Worm (Caenorhabditis elegans) whole organism, L3 larva: Measurements from ENCODE around the gene ekl-6.

Experiments
- R02D3.7 ChIP-seq: fragments of 150-350 bp; optimal IDR thresholded peaks from 2 replicates; lab custom pipeline; 2014; ENCODE audit warnings: missing biosample characterization, missing genetic modification characterization
- ZK546.5 ChIP-seq: sonication (generic microtip); optimal IDR thresholded peaks from 2 replicates; lab custom pipeline; 2017; ENCODE audit warnings: missing biosample characterization, missing genetic modification characterization
- ama-1 ChIP-seq: fragments of 150-350 bp; optimal IDR thresholded peaks from 2 replicates; lab custom pipeline; 2018
- ceh-16 ChIP-seq: sonication (generic microtip); optimal IDR thresholded peaks from 2 replicates; lab custom pipeline; 2017; ENCODE audit warnings: missing biosample characterization, missing genetic modification characterization
- ceh-28 ChIP-seq: fragments of 150-350 bp; optimal IDR thresholded peaks from 2 replicates; lab custom pipeline; 2014; ENCODE audit warnings: missing biosample characterization, missing genetic modification reagents, missing genetic modification characterization
- ceh-82 ChIP-seq: fragments of 150-350 bp; optimal IDR thresholded peaks from 2 replicates; lab custom pipeline; 2014; ENCODE audit warnings: missing biosample characterization, missing genetic modification characterization
- egl-27 ChIP-seq: sonication (generic microtip); optimal IDR thresholded peaks from 4 replicates; lab custom pipeline; 2017; ENCODE audit warnings: missing biosample characterization, missing genetic modification reagents, missing genetic modification characterization
- egl-5 ChIP-seq: fragments of 150-350 bp; optimal IDR thresholded peaks from 2 replicates; lab custom pipeline; 2017; ENCODE audit warnings: missing biosample characterization, missing genetic modification reagents, missing genetic modification characterization, inconsistent platforms
- elt-1 ChIP-seq: fragments of 150-350 bp; optimal IDR thresholded peaks from 2 replicates; lab custom pipeline; 2014; ENCODE audit warnings: missing biosample characterization, missing genetic modification characterization
- elt-2 ChIP-seq: sonication (generic microtip); optimal IDR thresholded peaks from 2 replicates; lab custom pipeline; 2016; ENCODE audit warnings: missing genetic modification reagents, mild to moderate bottlenecking, missing genetic modification characterization, missing compliant biosample characterization
- elt-3 ChIP-seq, 3 experiments: fragments of 150-350 bp in 1 of 3; sonication (generic microtip) in 2 of 3; optimal IDR thresholded peaks; 2 replicates in 2 of 3; 4 replicates in 1 of 3; lab custom pipeline; 2014 to 2017; ENCODE audit warnings: missing biosample characterization in 3 of 3, missing genetic modification characterization in 3 of 3
- fkh-10 ChIP-seq: sonication (generic microtip); optimal IDR thresholded peaks from 2 replicates; lab custom pipeline; 2017; ENCODE audit warnings: missing biosample characterization, missing genetic modification reagents, missing genetic modification characterization
- fkh-2 ChIP-seq: fragments of 150-350 bp; optimal IDR thresholded peaks from 2 replicates; lab custom pipeline; 2014; ENCODE audit warnings: missing biosample characterization, missing genetic modification reagents, missing genetic modification characterization
- fos-1 ChIP-seq: fragments of 150-350 bp; optimal IDR thresholded peaks from 2 replicates; lab custom pipeline; 2014; ENCODE audit warnings: missing biosample characterization, missing genetic modification characterization
- hmg-11 ChIP-seq: sonication (generic microtip); optimal IDR thresholded peaks from 2 replicates; lab custom pipeline; 2016; ENCODE audit warnings: missing genetic modification characterization, missing compliant biosample characterization
- lin-15B ChIP-seq: fragments of 150-350 bp; optimal IDR thresholded peaks from 2 replicates; lab custom pipeline; 2014; ENCODE audit warnings: missing biosample characterization, missing genetic modification characterization
- lin-39 ChIP-seq: fragments of 150-350 bp; optimal IDR thresholded peaks from 2 replicates; lab custom pipeline; 2018; ENCODE audit warnings: missing biosample characterization, missing genetic modification reagents, missing genetic modification characterization
- lsy-12 ChIP-seq: sonication (generic microtip); optimal IDR thresholded peaks from 2 replicates; lab custom pipeline; 2016; ENCODE audit warnings: mild to moderate bottlenecking, missing genetic modification characterization, missing compliant biosample characterization
- mdl-1 ChIP-seq: fragments of 150-350 bp; optimal IDR thresholded peaks from 2 replicates; lab custom pipeline; 2014; ENCODE audit warnings: missing biosample characterization, missing genetic modification characterization
- mml-1 ChIP-seq: fragments of 150-350 bp; sonication (generic microtip); optimal IDR thresholded peaks from 3 replicates; lab custom pipeline; 2014; ENCODE audit warnings: missing biosample characterization, missing genetic modification characterization
- nfya-1 ChIP-seq: sonication (generic microtip); optimal IDR thresholded peaks from 2 replicates; lab custom pipeline; 2017; ENCODE audit warnings: missing genetic modification characterization, mild to moderate bottlenecking, missing compliant biosample characterization, antibody characterized with exemption, moderate library complexity; ENCODE audit not compliant: insufficient read depth
- nhr-12 ChIP-seq: fragments of 150-350 bp; optimal IDR thresholded peaks from 2 replicates; lab custom pipeline; 2014; ENCODE audit warnings: missing biosample characterization, missing genetic modification characterization
- nhr-23 ChIP-seq: fragments of 150-350 bp; optimal IDR thresholded peaks from 2 replicates; lab custom pipeline; 2014; ENCODE audit warnings: missing biosample characterization, missing genetic modification reagents, missing genetic modification characterization
- nhr-25 ChIP-seq: sonication (generic microtip); optimal IDR thresholded peaks from 2 replicates; lab custom pipeline; 2017; ENCODE audit warnings: missing biosample characterization, missing genetic modification characterization
- nhr-28 ChIP-seq: fragments of 150-350 bp; optimal IDR thresholded peaks from 2 replicates; lab custom pipeline; 2014; ENCODE audit warnings: missing biosample characterization, missing genetic modification characterization
- nhr-43 ChIP-seq: sonication (generic microtip); optimal IDR thresholded peaks from 2 replicates; lab custom pipeline; 2016; ENCODE audit warnings: mild to moderate bottlenecking, missing genetic modification characterization, missing compliant biosample characterization; ENCODE audit not compliant: poor library complexity, severe bottlenecking
- nhr-76 ChIP-seq: fragments of 150-350 bp; sonication (generic microtip); optimal IDR thresholded peaks from 5 replicates; lab custom pipeline; 2014; ENCODE audit warnings: missing biosample characterization, missing genetic modification characterization
- nhr-77 ChIP-seq: fragments of 150-350 bp; optimal IDR thresholded peaks from 2 replicates; lab custom pipeline; 2014; ENCODE audit warnings: missing biosample characterization, missing genetic modification characterization
- pha-4 ChIP-seq: fragments of 150-350 bp; optimal IDR thresholded peaks from 2 replicates; lab custom pipeline; 2014; ENCODE audit warnings: missing biosample characterization, missing genetic modification reagents, missing genetic modification characterization
- pqm-1 ChIP-seq: fragments of 150-350 bp; optimal IDR thresholded peaks from 2 replicates; lab custom pipeline; 2017; ENCODE audit warnings: missing biosample characterization, missing genetic modification characterization, inconsistent platforms
- sea-2 ChIP-seq: fragments of 150-350 bp; sonication (generic microtip); optimal IDR thresholded peaks from 4 replicates; lab custom pipeline; 2014; ENCODE audit warnings: missing biosample characterization, missing genetic modification reagents, missing genetic modification characterization
- snpc-4 ChIP-seq: fragments of 150-350 bp; optimal IDR thresholded peaks from 2 replicates; lab custom pipeline; 2014; ENCODE audit warnings: missing biosample characterization, missing genetic modification characterization
- tbx-2 ChIP-seq: sonication (generic microtip); optimal IDR thresholded peaks from 2 replicates; lab custom pipeline; 2016; ENCODE audit warnings: mild to moderate bottlenecking, missing genetic modification characterization, missing compliant biosample characterization
- unc-39 ChIP-seq: sonication (generic microtip); optimal IDR thresholded peaks from 4 replicates; lab custom pipeline; 2017; ENCODE audit warnings: missing biosample characterization, missing genetic modification characterization
- unc-62 ChIP-seq: fragments of 150-350 bp; sonication (generic microtip); optimal IDR thresholded peaks from 4 replicates; lab custom pipeline; 2014; ENCODE audit warnings: missing biosample characterization, missing genetic modification reagents, missing genetic modification characterization
- zag-1 ChIP-seq: fragments of 150-350 bp; optimal IDR thresholded peaks from 2 replicates; lab custom pipeline; 2014; ENCODE audit warnings: missing biosample characterization, missing genetic modification characterization
- ztf-11 ChIP-seq: fragments of 150-350 bp; optimal IDR thresholded peaks from 2 replicates; lab custom pipeline; 2014; ENCODE audit warnings: missing biosample characterization, missing genetic modification characterization
- ztf-4 ChIP-seq: fragments of 150-350 bp; optimal IDR thresholded peaks from 2 replicates; lab custom pipeline; 2014; ENCODE audit warnings: missing biosample characterization, missing genetic modification characterization

Gene ekl-6

DNA sequence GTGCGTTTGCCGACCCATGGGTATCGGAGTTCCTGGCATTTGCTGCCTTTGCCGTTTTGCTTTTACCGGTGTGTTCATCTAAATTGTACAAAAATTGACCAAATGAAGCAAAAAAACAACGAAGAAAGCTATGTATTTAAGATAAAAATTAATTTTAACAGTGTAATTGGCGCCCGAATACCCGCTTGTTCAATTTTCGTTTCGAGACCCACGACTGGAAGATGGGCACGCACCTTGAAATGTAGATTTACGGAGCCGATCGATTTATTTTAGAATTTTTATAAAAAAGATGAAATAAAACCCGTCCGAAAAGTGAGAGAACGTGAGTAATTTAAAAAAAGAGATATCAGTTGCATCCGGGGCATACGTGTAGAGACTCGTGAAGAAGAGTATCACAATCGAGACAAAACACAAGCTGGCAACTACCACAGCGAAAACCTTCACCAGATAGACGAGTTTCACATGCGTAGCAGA is 24.3 kb downstream of the ekl-6 start, which contains the start of gene hal-2:
Gene hal-2, minus strand, starts transcription at position 424 of the 474 bp plus-strand sequence.
- TF ChIP-seq snpc-4 (tag; lab: Kevin White, UChicago): no peak
- TF ChIP-seq mdl-1 (tag; lab: Kevin White, UChicago): no peak
- no peak for TF ChIP-seq elt-2 (tag; lab: Kevin White, UChicago)
- TF ChIP-seq nhr-12: no peak
- no peak for TF ChIP-seq ama-1 (lab: Kevin White, UChicago)
- TF ChIP-seq lsy-12 (tag; lab: Kevin White, UChicago): no peak
- TF ChIP-seq fkh-10 (GFP tag; lab: Kevin White, UChicago): no peak
- no peak for TF ChIP-seq sea-2
- TF ChIP-seq mml-1 (tag; lab: Kevin White, UChicago): no peak
- no peak for TF ChIP-seq ceh-28 (tag; lab: Kevin White, UChicago)
- TF ChIP-seq nfya-1 (tag; lab: Kevin White, UChicago): no peak
- TF ChIP-seq ztf-11 (tag; lab: Kevin White, UChicago): no peak
- TF ChIP-seq ztf-4: no peak
- TF ChIP-seq elt-1: no peak
- TF ChIP-seq elt-3 (tag; optimal IDR thresholded peaks at IDR 0.05; lab: Kevin White, UChicago): no peak
- no peak for TF ChIP-seq nhr-23 (tag; lab: Kevin White, UChicago)
- TF ChIP-seq ZK546.5 (tag; lab: Kevin White, UChicago): no peak
- TF ChIP-seq hmg-11 (tag; lab: Kevin White, UChicago): no peak
- TF ChIP-seq fos-1 (tag; lab: Kevin White, UChicago): no peak
- TF ChIP-seq ceh-82: no peak

DNA sequence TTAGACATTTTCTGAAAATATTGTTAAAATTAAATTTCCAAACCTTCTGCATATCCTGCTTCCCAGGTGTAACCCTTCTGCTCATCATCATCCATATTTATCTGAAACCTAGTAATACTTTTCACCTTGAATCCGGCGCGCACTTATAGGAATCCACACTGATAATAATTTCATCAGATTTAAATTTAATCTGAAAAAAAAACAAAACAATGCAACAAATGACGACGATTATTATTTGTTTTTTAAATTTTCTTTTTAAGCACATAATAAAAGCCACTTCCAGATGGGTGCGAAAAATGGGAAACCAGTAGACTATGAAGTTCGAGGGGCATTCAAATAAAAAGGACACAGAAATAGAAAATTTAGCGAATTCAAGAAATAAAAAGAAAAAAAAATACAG is 26.5 kb downstream of the ekl-6 start, which contains the start of gene gtf-2H2C:
Gene gtf-2H2C, minus strand, starts transcription at position 101 of the 400 bp plus-strand sequence.
- no peak for TF ChIP-seq ceh-16 (tag; lab: Kevin White, UChicago)
- TF ChIP-seq ceh-82: no peak
- TF ChIP-seq nfya-1 (tag; lab: Kevin White, UChicago): no peak
- TF ChIP-seq ztf-11 (tag; lab: Kevin White, UChicago): no peak
- no peak for TF ChIP-seq elt-3 (tag; optimal IDR thresholded peaks at IDR 0.05; lab: Kevin White, UChicago)
- TF ChIP-seq unc-62 (GFP tag; lab: Kevin White, UChicago): no peak
- TF ChIP-seq pqm-1 (tag; lab: Kevin White, UChicago): no peak
- no peak for TF ChIP-seq fkh-2 (tag; lab: Kevin White, UChicago)
- TF ChIP-seq nhr-28: no peak

DNA sequence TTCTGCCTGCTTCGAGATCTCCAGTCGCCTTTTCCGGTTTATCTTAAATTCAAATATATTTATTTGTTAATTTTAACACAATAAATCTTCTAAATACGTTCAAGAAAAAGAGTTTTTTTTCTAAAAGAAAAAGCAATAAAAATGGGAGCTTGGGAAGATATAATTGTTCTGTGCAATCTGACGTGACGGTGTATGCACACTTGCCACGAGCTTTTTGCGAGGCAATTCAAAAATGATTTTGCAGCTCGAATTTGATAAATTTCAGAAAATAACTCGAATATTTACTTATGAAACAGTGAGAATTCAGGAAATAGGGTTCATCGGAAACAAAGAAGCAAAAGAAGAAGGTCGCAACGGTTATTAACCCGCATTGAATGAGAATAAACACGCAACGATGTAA is 28.9 kb downstream of the ekl-6 start:
- TF ChIP-seq lsy-12 (tag; lab: Kevin White, UChicago) (peak; percentile 30), ztf-4 (no peak), nfya-1 (tag; lab: Kevin White, UChicago) (peak; percentile 22), pqm-1 (tag; lab: Kevin White, UChicago) (no peak), pha-4 (tag; lab: Kevin White, UChicago) (peak; percentile 43), lin-15B (tag; lab: Kevin White, UChicago) (peak; percentile 12), nhr-76 (tag; lab: Kevin White, UChicago) (no peak)

DNA sequence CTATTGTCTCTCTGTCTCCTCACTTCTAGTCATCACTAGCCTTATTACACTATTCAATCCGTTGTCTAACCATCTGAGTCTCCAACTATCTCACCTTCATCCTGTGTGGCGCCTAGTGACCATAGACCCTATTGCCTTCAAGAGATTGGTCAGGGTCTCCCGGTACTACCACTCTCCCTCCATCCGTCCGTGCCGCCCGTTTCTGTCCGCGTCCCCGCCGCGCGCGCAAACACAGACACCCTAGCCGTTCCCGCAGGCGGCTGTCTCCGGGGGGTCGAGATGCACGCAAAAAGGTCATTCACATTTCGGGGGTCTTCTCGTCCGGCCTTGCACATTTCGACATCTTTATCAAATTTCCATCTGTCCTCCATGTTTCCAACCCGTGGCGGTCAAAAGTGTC is 30.3 kb downstream of the ekl-6 start:
- no peak for TF ChIP-seq R02D3.7 (tag; lab: Kevin White, UChicago)
- TF ChIP-seq ztf-4: no peak
- TF ChIP-seq unc-39 (tag; lab: Kevin White, UChicago): no peak
- TF ChIP-seq nhr-23 (tag; lab: Kevin White, UChicago): peak; percentile 55
- TF ChIP-seq egl-27 (tag; lab: Kevin White, UChicago): no peak
- peak; percentile 52 for TF ChIP-seq lsy-12 (tag; lab: Kevin White, UChicago)
- TF ChIP-seq tbx-2 (tag; lab: Kevin White, UChicago): peak; percentile 11
- no peak for TF ChIP-seq elt-2 (tag; lab: Kevin White, UChicago)
- TF ChIP-seq sea-2: no peak
- no peak for TF ChIP-seq ceh-16 (tag; lab: Kevin White, UChicago)
- peak; percentile 63 for TF ChIP-seq nhr-43 (tag; lab: Kevin White, UChicago)
- TF ChIP-seq ZK546.5 (tag; lab: Kevin White, UChicago): no peak
- peak; percentile 93 for TF ChIP-seq nfya-1 (tag; lab: Kevin White, UChicago)
- no peak for TF ChIP-seq zag-1
- TF ChIP-seq ztf-11 (tag; lab: Kevin White, UChicago): no peak
- peak; percentile 86 for TF ChIP-seq nhr-25
- TF ChIP-seq lin-39 (tag; lab: Kevin White, UChicago): peak; percentile 50
- no peak for TF ChIP-seq elt-3 (tag; optimal IDR thresholded peaks at IDR 0.05; lab: Kevin White, UChicago)
- peak; percentile 6 for TF ChIP-seq egl-5 (tag; lab: Kevin White, UChicago)
- TF ChIP-seq unc-62 (GFP tag; lab: Kevin White, UChicago): no peak
- TF ChIP-seq nhr-77 (tag; lab: Kevin White, UChicago): no peak
- TF ChIP-seq lin-15B (tag; lab: Kevin White, UChicago): peak; percentile 51
